Worm (Caenorhabditis elegans) whole organism, L2 larva: Measurements from ENCODE around the gene fbxa-76.

Source experiments
- Y55F3AM.14 ChIP-seq: fragments of 200-800 bp; sonication (Bioruptor generic); optimal IDR thresholded peaks from 2 replicates; lab custom pipeline; 2018; ENCODE audit warnings: mild to moderate bottlenecking, missing genetic modification characterization, missing compliant biosample characterization
- aly-2 ChIP-seq: fragments of 150-350 bp; optimal IDR thresholded peaks from 2 replicates; lab custom pipeline; 2014; ENCODE audit warnings: missing biosample characterization, missing genetic modification characterization
- ama-1 ChIP-seq: fragments of 150-350 bp; optimal IDR thresholded peaks from 2 replicates; lab custom pipeline; 2018; ENCODE audit warnings: inconsistent platforms
- fos-1 ChIP-seq: fragments of 150-350 bp; optimal IDR thresholded peaks from 2 replicates; lab custom pipeline; 2014; ENCODE audit warnings: missing biosample characterization, missing genetic modification characterization
- lin-11 ChIP-seq: fragments of 150-350 bp; sonication (generic microtip); optimal IDR thresholded peaks from 2 replicates; lab custom pipeline; 2014; ENCODE audit warnings: missing biosample characterization, missing genetic modification characterization, inconsistent platforms, mixed read lengths
- lin-13 ChIP-seq: fragments of 150-350 bp; optimal IDR thresholded peaks from 2 replicates; lab custom pipeline; 2014; ENCODE audit warnings: missing biosample characterization, missing genetic modification reagents, missing genetic modification characterization
- lin-39 ChIP-seq: fragments of 150-350 bp; optimal IDR thresholded peaks from 2 replicates; lab custom pipeline; 2014; ENCODE audit warnings: missing biosample characterization, missing genetic modification reagents, missing genetic modification characterization
- mab-5 ChIP-seq: fragments of 150-350 bp; optimal IDR thresholded peaks from 2 replicates; lab custom pipeline; 2014; ENCODE audit warnings: missing biosample characterization, missing genetic modification characterization
- nhr-11 ChIP-seq: fragments of 150-350 bp; optimal IDR thresholded peaks from 2 replicates; lab custom pipeline; 2014; ENCODE audit warnings: missing biosample characterization, missing genetic modification characterization
- nhr-77 ChIP-seq: fragments of 150-350 bp; optimal IDR thresholded peaks from 2 replicates; lab custom pipeline; 2014; ENCODE audit warnings: missing biosample characterization, missing genetic modification characterization
- skn-1 ChIP-seq: sonication (generic microtip); optimal IDR thresholded peaks from 2 replicates; lab custom pipeline; 2017; ENCODE audit warnings: missing biosample characterization, missing genetic modification characterization
- snpc-4 ChIP-seq: fragments of 150-350 bp; optimal IDR thresholded peaks from 2 replicates; lab custom pipeline; 2014; ENCODE audit warnings: missing biosample characterization, missing genetic modification characterization
- zag-1 ChIP-seq: fragments of 150-350 bp; optimal IDR thresholded peaks from 2 replicates; lab custom pipeline; 2014; ENCODE audit warnings: missing biosample characterization, missing genetic modification characterization

ce11 chrIII:1228593-1228992, 20.4 kb downstream of the fbxa-76 start:
- no peak for TF ChIP-seq aly-2
- TF ChIP-seq fos-1 (tag; lab: Kevin White, UChicago): no peak
- TF ChIP-seq lin-13: no peak
- no peak for TF ChIP-seq ama-1 (lab: Kevin White, UChicago)
- no peak for TF ChIP-seq zag-1 (tag; lab: Kevin White, UChicago)
- TF ChIP-seq Y55F3AM.14 (GFP tag; lab: Kevin White, UChicago): no peak
- no peak for TF ChIP-seq lin-11 (tag; lab: Kevin White, UChicago)
- TF ChIP-seq mab-5 (tag; lab: Kevin White, UChicago): no peak
- TF ChIP-seq nhr-77 (tag; lab: Kevin White, UChicago): no peak
- no peak for TF ChIP-seq snpc-4
- no peak for TF ChIP-seq skn-1 (tag; lab: Kevin White, UChicago)
- no peak for TF ChIP-seq nhr-11 (tag; lab: Kevin White, UChicago)
- no peak for TF ChIP-seq lin-39 (tag; lab: Kevin White, UChicago)
